Fruit fly (Drosophila melanogaster): ENCODE measurements around the gene Cyp4e3.

Cyp4e3 gene

dm6 chr2L:9739685-9740084 is 10.2 kb downstream of the Cyp4e3 start:
- TF ChIP-seq Dfd (GFP tag; optimal IDR thresholded peaks at IDR 0.05) (peak; percentile 63), h (GFP tag; optimal IDR thresholded peaks at IDR 0.05) (no peak)

- peak; percentile 12 for TF ChIP-seq HLH106 (tag; optimal IDR thresholded peaks at IDR 0.05)
- peak in 1 of 2 experiments; percentile 20 for TF ChIP-seq foxo (GFP tag; optimal IDR thresholded peaks at IDR 0.05)
- no peak for TF ChIP-seq woc (GFP tag; optimal IDR thresholded peaks at IDR 0.05)
- TF ChIP-seq sv (GFP tag; optimal IDR thresholded peaks at IDR 0.05), result no peak
- TF ChIP-seq dmrt93B (GFP tag; optimal IDR thresholded peaks at IDR 0.05), result no peak
- TF ChIP-seq rgr (GFP tag; optimal IDR thresholded peaks at IDR 0.05), result peak; percentile 17
- TF ChIP-seq tai (GFP tag; optimal IDR thresholded peaks at IDR 0.05), result no peak
- no peak for TF ChIP-seq psq (GFP tag; optimal IDR thresholded peaks at IDR 0.05)
- TF ChIP-seq h (GFP tag; optimal IDR thresholded peaks at IDR 0.05), result peak; percentile 14
Measured at dm6 chr2L:9737803-9738202, 12.1 kb downstream of the Cyp4e3 start.

- TF ChIP-seq dsf (GFP tag; optimal IDR thresholded peaks at IDR 0.05; ENCODE audit: borderline replicate concordance) (no peak), foxo (GFP tag; optimal IDR thresholded peaks at IDR 0.05) (no peak), CrebA (GFP tag; optimal IDR thresholded peaks at IDR 0.05; ENCODE audit: borderline replicate concordance) (no peak), GATAd (GFP tag; optimal IDR thresholded peaks at IDR 0.05) (no peak), fru (GFP tag; optimal IDR thresholded peaks at IDR 0.05) (no peak), Abd-B (GFP tag; optimal IDR thresholded peaks at IDR 0.05) (no peak), brk (GFP tag; optimal IDR thresholded peaks at IDR 0.05) (no peak), HLH106 (tag; optimal IDR thresholded peaks at IDR 0.05) (no peak)
Measured at dm6 chr2L:9737360-9737759, 12.5 kb downstream of the Cyp4e3 start.

DNA sequence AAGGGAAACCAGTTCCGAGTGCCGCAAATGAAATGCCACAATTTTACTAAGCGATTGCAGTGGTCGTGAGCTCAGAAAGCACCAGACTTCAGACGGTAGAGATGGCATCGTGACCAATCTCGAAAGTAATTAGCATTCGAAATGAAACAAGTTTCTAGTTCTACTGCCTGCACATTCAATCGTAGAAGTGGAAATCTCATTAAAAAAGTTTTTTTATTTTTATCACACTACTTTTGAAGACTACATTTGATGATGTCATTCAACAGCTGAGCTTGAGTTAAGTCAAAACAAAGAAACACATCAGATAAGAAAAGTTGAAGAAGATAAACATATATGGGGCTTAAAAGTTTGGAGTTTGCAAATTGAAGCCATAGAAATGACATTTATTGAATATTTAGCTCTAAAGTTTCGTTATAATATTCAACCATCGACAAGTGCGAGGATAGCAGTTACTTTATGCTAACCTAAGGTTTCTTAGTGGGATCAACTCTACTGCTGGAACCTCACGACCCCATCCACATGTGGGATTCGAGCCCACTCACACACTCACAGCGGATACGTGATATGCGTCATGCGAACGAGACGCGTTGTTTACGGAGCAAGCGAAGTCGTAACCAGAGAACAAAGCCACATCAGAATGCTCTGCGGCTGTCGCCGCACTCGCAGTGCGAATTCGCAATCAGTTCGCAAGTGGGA is 13.7 kb downstream of the Cyp4e3 start, which contains the start of gene CG13117:
Gene CG13117, plus strand, starts transcription at position 646 of the 696 bp plus-strand sequence.
- TF ChIP-seq CrebA (GFP tag; optimal IDR thresholded peaks at IDR 0.05; ENCODE audit: borderline replicate concordance) (no peak), GATAd (GFP tag; optimal IDR thresholded peaks at IDR 0.05) (no peak), dl (GFP tag; optimal IDR thresholded peaks at IDR 0.05; ENCODE audit: insufficient read depth in 1 of 2, partially characterized antibody in 2 of 2) (no peak), Abd-B (GFP tag; optimal IDR thresholded peaks at IDR 0.05) (no peak), sage (GFP tag; optimal IDR thresholded peaks at IDR 0.05) (no peak), ey (GFP tag; optimal IDR thresholded peaks at IDR 0.05) (peak; percentile 15), Sp1 (GFP tag; optimal IDR thresholded peaks at IDR 0.05) (peak; percentile 35), Hnf4 (GFP tag; optimal IDR thresholded peaks at IDR 0.05) (no peak), fru (GFP tag; optimal IDR thresholded peaks at IDR 0.05) (peak; percentile 14), pan (optimal IDR thresholded peaks at IDR 0.05) (no peak), lola (GFP tag; optimal IDR thresholded peaks at IDR 0.05) (no peak), Jra (GFP tag; optimal IDR thresholded peaks at IDR 0.05) (peak; percentile 63), CG32264 (GFP tag; optimal IDR thresholded peaks at IDR 0.05) (no peak), Dfd (GFP tag; optimal IDR thresholded peaks at IDR 0.05) (no peak), sv (GFP tag; optimal IDR thresholded peaks at IDR 0.05) (no peak), Dif (GFP tag; optimal IDR thresholded peaks at IDR 0.05; ENCODE audit: partially characterized antibody) (peak; percentile 0), tai (GFP tag; optimal IDR thresholded peaks at IDR 0.05) (no peak), OdsH (GFP tag; optimal IDR thresholded peaks at IDR 0.05) (peak; percentile 34), h (GFP tag; optimal IDR thresholded peaks at IDR 0.05) (no peak), Vsx2 (GFP tag; optimal IDR thresholded peaks at IDR 0.05; ENCODE audit: partially characterized antibody) (no peak), dsf (GFP tag; optimal IDR thresholded peaks at IDR 0.05; ENCODE audit: borderline replicate concordance) (no peak), usp (GFP tag; optimal IDR thresholded peaks at IDR 0.05) (no peak), foxo (GFP tag; optimal IDR thresholded peaks at IDR 0.05) (peak in 1 of 2 experiments; percentile 31), Hr83 (GFP tag; optimal IDR thresholded peaks at IDR 0.05; ENCODE audit: poor library complexity, severe bottlenecking) (no peak), jim (GFP tag; optimal IDR thresholded peaks at IDR 0.05) (no peak), N (GFP tag; optimal IDR thresholded peaks at IDR 0.05) (no peak), Rel (GFP tag; optimal IDR thresholded peaks at IDR 0.05) (no peak), Rel (tag; optimal IDR thresholded peaks at IDR 0.05) (no peak), rgr (GFP tag; optimal IDR thresholded peaks at IDR 0.05) (no peak), Mio (GFP tag; optimal IDR thresholded peaks at IDR 0.05) (no peak), br (GFP tag; optimal IDR thresholded peaks at IDR 0.05) (peak; percentile 19), psq (GFP tag; optimal IDR thresholded peaks at IDR 0.05) (peak; percentile 5), woc (GFP tag; optimal IDR thresholded peaks at IDR 0.05) (peak; percentile 19), Hr78 (GFP tag; optimal IDR thresholded peaks at IDR 0.05) (no peak), dmrt93B (GFP tag; optimal IDR thresholded peaks at IDR 0.05) (peak; percentile 31), Myc (optimal IDR thresholded peaks at IDR 0.05) (no peak), brk (GFP tag; optimal IDR thresholded peaks at IDR 0.05) (no peak), HLH106 (tag; optimal IDR thresholded peaks at IDR 0.05) (peak; percentile 51), CG9705 (GFP tag; optimal IDR thresholded peaks at IDR 0.05) (peak; percentile 10)

Measured in whole organism, wandering third instar larva.